Worm (Caenorhabditis elegans): ENCODE measurements around the gene T22E5.6.

T22E5.6 gene

ce11 chrX:6369717-6370116 is 46.5 kb downstream of the T22E5.6 start, which contains the start of gene C03B1.2:
TSS of gene C03B1.2 (plus strand) at chrX:6370017.
- no peak for TF ChIP-seq ceh-83 (GFP tag; optimal IDR thresholded peaks at IDR 0.05)
- no peak for TF ChIP-seq sem-2 (GFP tag; optimal IDR thresholded peaks at IDR 0.05)
- TF ChIP-seq ztf-11 (tag; optimal IDR thresholded peaks at IDR 0.05): no peak
- no peak for TF ChIP-seq hlh-1 (tag; optimal IDR thresholded peaks at IDR 0.05)
- TF ChIP-seq nhr-2 (tag; optimal IDR thresholded peaks at IDR 0.05): no peak
- TF ChIP-seq lin-13 (tag; optimal IDR thresholded peaks at IDR 0.05): no peak

DNA sequence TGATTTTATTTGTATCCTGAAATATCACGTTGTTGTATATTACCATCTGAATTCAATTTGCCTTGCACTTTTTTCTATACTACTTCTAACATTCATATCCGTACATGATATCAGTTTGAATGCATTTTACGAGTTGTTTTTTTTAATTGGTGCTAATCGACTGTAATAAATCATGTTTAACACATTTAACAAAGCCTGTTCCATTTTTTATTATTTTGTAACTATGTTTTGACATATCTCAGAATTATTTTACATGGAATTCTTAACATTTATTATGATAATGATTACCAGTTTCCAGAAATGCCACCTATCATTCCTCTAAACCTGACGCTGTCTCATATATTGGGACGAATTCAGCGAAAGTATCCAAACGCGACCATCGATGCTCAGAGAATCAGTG is 50.5 kb downstream of the T22E5.6 start, which contains the start of gene C03B1.3:
C03B1.3 (plus strand) TSS at position 301 of the 400 bp plus-strand sequence.
- no peak for TF ChIP-seq unc-39 (tag; optimal IDR thresholded peaks at IDR 0.05)
- no peak for TF ChIP-seq lin-32 (GFP tag; optimal IDR thresholded peaks at IDR 0.05)
- no peak for TF ChIP-seq lin-13 (tag; optimal IDR thresholded peaks at IDR 0.05)
- TF ChIP-seq tbx-8 (GFP tag; optimal IDR thresholded peaks at IDR 0.05): no peak
- TF ChIP-seq ces-1 (GFP tag; optimal IDR thresholded peaks at IDR 0.05): no peak
- no peak for TF ChIP-seq pha-4 (tag; optimal IDR thresholded peaks at IDR 0.05)
- no peak for TF ChIP-seq flh-1 (GFP tag; optimal IDR thresholded peaks at IDR 0.05)
- TF ChIP-seq ceh-43 (GFP tag; optimal IDR thresholded peaks at IDR 0.05): no peak
- no peak for TF ChIP-seq ham-2 (GFP tag; optimal IDR thresholded peaks at IDR 0.05)

DNA sequence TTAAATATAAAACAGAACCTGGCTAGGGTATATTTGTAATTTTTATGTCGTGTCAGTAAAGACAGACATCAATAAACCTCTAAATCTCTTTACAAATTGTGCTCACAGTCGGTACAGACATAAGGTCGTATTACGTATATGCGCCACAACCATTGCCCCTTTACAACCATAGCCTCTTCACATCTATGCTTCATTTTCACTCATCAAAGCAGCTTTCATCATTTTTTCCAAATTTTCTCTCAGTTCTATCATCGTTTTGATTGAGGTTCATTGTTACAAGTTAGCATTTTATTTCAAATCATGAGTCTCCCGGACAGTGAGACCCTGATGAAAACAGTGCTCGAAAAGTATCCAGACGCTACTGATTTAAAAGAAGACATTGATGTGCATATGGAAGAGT is 52.0 kb downstream of the T22E5.6 start, which contains the start of gene C03B1.4:
C03B1.4 (plus strand) TSS at position 301 of the 400 bp plus-strand sequence.
- no peak for TF ChIP-seq nhr-28 (tag; optimal IDR thresholded peaks at IDR 0.05)
- no peak for TF ChIP-seq nhr-237 (tag; optimal IDR thresholded peaks at IDR 0.05)
- TF ChIP-seq nhr-2 (tag; optimal IDR thresholded peaks at IDR 0.05): no peak
- no peak for TF ChIP-seq drap-1 (GFP tag; optimal IDR thresholded peaks at IDR 0.05)
- no peak for TF ChIP-seq ces-1 (GFP tag; optimal IDR thresholded peaks at IDR 0.05)
- no peak for TF ChIP-seq ham-2 (GFP tag; optimal IDR thresholded peaks at IDR 0.05)
- no peak for TF ChIP-seq flh-1 (GFP tag; optimal IDR thresholded peaks at IDR 0.05)
- TF ChIP-seq lin-13 (tag; optimal IDR thresholded peaks at IDR 0.05): no peak
- TF ChIP-seq pha-4 (tag; optimal IDR thresholded peaks at IDR 0.05): no peak
- no peak for TF ChIP-seq hlh-1 (tag; optimal IDR thresholded peaks at IDR 0.05)
- TF ChIP-seq snpc-4 (tag; optimal IDR thresholded peaks at IDR 0.05): no peak
- TF ChIP-seq sem-2 (GFP tag; optimal IDR thresholded peaks at IDR 0.05): no peak
- no peak for TF ChIP-seq M03D4.4 (tag; optimal IDR thresholded peaks at IDR 0.05)
- TF ChIP-seq lsy-2 (tag; optimal IDR thresholded peaks at IDR 0.05): no peak
- no peak for TF ChIP-seq unc-62 (GFP tag; optimal IDR thresholded peaks at IDR 0.05)
- TF ChIP-seq ceh-43 (GFP tag; optimal IDR thresholded peaks at IDR 0.05): no peak

All from whole organism, mixed stage, embryonic.